Fruit fly (Drosophila melanogaster) whole organism, embryonic: ENCODE data around the gene CG7120.

Experiments
- CG10321 ChIP-seq: fragments of 200-800 bp; sonication (Bioruptor generic); IDR thresholded peaks from 2 replicates; pipeline ENCODE4 v1.3.6; 2022; ENCODE audit warnings: missing biosample characterization, missing genetic modification characterization
- CG10959 ChIP-seq: fragments of 200-800 bp; sonication (Bioruptor generic); IDR thresholded peaks from 2 replicates; pipeline ENCODE4 v1.3.6; 2022; ENCODE audit warnings: missing biosample characterization, missing genetic modification characterization
- CG11247 ChIP-seq: fragments of 200-800 bp; sonication (Bioruptor generic); IDR thresholded peaks from 2 replicates; pipeline ENCODE4 v1.3.6; 2022; ENCODE audit warnings: missing biosample characterization, missing genetic modification characterization
- CG11398 ChIP-seq: fragments of 200-800 bp; sonication (Bioruptor generic); optimal IDR thresholded peaks from 2 replicates; lab custom pipeline; 2016; ENCODE audit warnings: missing biosample characterization, missing genetic modification characterization
- CG13287 ChIP-seq: fragments of 200-800 bp; sonication (Bioruptor generic); IDR thresholded peaks from 2 replicates; pipeline ENCODE4 v1.3.6; 2022; ENCODE audit warnings: missing biosample characterization, missing genetic modification characterization; ENCODE audit not compliant: partially characterized antibody
- CG13624 ChIP-seq: fragments of 200-800 bp; sonication (Bioruptor generic); optimal IDR thresholded peaks from 2 replicates; lab custom pipeline; 2016; ENCODE audit warnings: missing biosample characterization, missing genetic modification characterization
- CG13894 ChIP-seq: fragments of 200-800 bp; sonication (Bioruptor generic); optimal IDR thresholded peaks from 3 replicates; lab custom pipeline; 2018; ENCODE audit warnings: missing biosample characterization, mild to moderate bottlenecking, missing genetic modification characterization, moderate library complexity
- CG15696 ChIP-seq: fragments of 200-800 bp; sonication (Bioruptor generic); optimal IDR thresholded peaks from 2 replicates; lab custom pipeline; 2019; ENCODE audit warnings: missing biosample characterization, mild to moderate bottlenecking, missing genetic modification characterization, moderate library complexity
- CG1602 ChIP-seq: fragments of 200-800 bp; sonication (Bioruptor generic); optimal IDR thresholded peaks from 3 replicates; lab custom pipeline; 2016; ENCODE audit warnings: missing biosample characterization, missing genetic modification characterization
- CG16779 ChIP-seq: fragments of 200-800 bp; sonication (Bioruptor generic); IDR thresholded peaks from 2 replicates; pipeline ENCODE4 v1.3.6; 2022; ENCODE audit warnings: missing biosample characterization, missing genetic modification characterization
- CG17359 ChIP-seq: fragments of 200-800 bp; sonication (Bioruptor generic); optimal IDR thresholded peaks from 3 replicates; lab custom pipeline; 2018; ENCODE audit warnings: missing biosample characterization, mild to moderate bottlenecking, missing genetic modification characterization, moderate library complexity
- CG17361 ChIP-seq: fragments of 200-800 bp; sonication (Bioruptor generic); IDR thresholded peaks from 3 replicates; pipeline ENCODE4 v1.3.6; 2022; ENCODE audit warnings: missing biosample characterization, missing genetic modification characterization
- CG17802 ChIP-seq: fragments of 200-800 bp; sonication (Bioruptor generic); optimal IDR thresholded peaks from 2 replicates; lab custom pipeline; 2018; ENCODE audit warnings: missing biosample characterization, mild to moderate bottlenecking, missing genetic modification characterization, moderate library complexity
- CG18476 ChIP-seq: fragments of 200-800 bp; sonication (Bioruptor generic); optimal IDR thresholded peaks from 2 replicates; lab custom pipeline; 2016; ENCODE audit warnings: missing biosample characterization, mild to moderate bottlenecking, missing genetic modification characterization
- CG18619 ChIP-seq: fragments of 200-800 bp; sonication (Bioruptor generic); optimal IDR thresholded peaks from 3 replicates; lab custom pipeline; 2017; ENCODE audit warnings: missing biosample characterization, mild to moderate bottlenecking, missing genetic modification characterization
- CG2116 ChIP-seq: fragments of 200-800 bp; sonication (Bioruptor generic); optimal IDR thresholded peaks from 3 replicates; lab custom pipeline; 2018; ENCODE audit warnings: missing biosample characterization, mild to moderate bottlenecking, missing genetic modification characterization
- CG34422 ChIP-seq: fragments of 200-800 bp; sonication (Bioruptor generic); IDR thresholded peaks from 3 replicates; pipeline ENCODE4 v1.3.6; 2022; ENCODE audit warnings: missing biosample characterization, missing genetic modification characterization
- CG3995 ChIP-seq: fragments of 200-800 bp; sonication (Bioruptor generic); optimal IDR thresholded peaks from 3 replicates; lab custom pipeline; 2016; ENCODE audit warnings: missing biosample characterization, missing genetic modification characterization
- CG6683 ChIP-seq: fragments of 200-800 bp; sonication (Bioruptor generic); optimal IDR thresholded peaks from 2 replicates; lab custom pipeline; 2017; ENCODE audit warnings: missing biosample characterization, mild to moderate bottlenecking, missing genetic modification characterization, missing genetic modification reagents
- CG7786 ChIP-seq: fragments of 200-800 bp; sonication (Bioruptor generic); optimal IDR thresholded peaks from 2 replicates; lab custom pipeline; 2016; ENCODE audit warnings: missing biosample characterization, missing genetic modification characterization
- CkIIα-i1 ChIP-seq: fragments of 200-800 bp; sonication (Bioruptor generic); IDR thresholded peaks from 2 replicates; pipeline ENCODE4 v1.3.6; 2022; ENCODE audit warnings: missing biosample characterization, missing genetic modification characterization
- Dfd ChIP-seq, 2 experiments: fragments of >200 bp; optimal IDR thresholded peaks; 2 replicates each; lab custom pipeline; 2017; ENCODE audit warnings: missing biosample characterization in 2 of 2, missing genetic modification characterization in 2 of 2
- Dp ChIP-seq: fragments of 200-800 bp; sonication (Bioruptor generic); optimal IDR thresholded peaks from 2 replicates; lab custom pipeline; 2018; ENCODE audit warnings: missing biosample characterization, mild to moderate bottlenecking, missing genetic modification characterization, moderate library complexity
- GATAe ChIP-seq: fragments of 200-800 bp; sonication (Bioruptor generic); conservative IDR thresholded peaks from 2 replicates; pipeline ENCODE4 v1.3.6; 2022; ENCODE audit warnings: missing biosample characterization, missing genetic modification characterization
- HmgZ ChIP-seq: fragments of 200-800 bp; sonication (Bioruptor generic); optimal IDR thresholded peaks from 2 replicates; lab custom pipeline; 2018; ENCODE audit warnings: missing biosample characterization, mild to moderate bottlenecking, missing genetic modification characterization
- Lim3 ChIP-seq: fragments of 200-800 bp; sonication (Bioruptor generic); IDR thresholded peaks from 2 replicates; pipeline ENCODE4 v1.3.6; 2022; ENCODE audit warnings: missing biosample characterization, missing genetic modification characterization
- Med ChIP-seq: fragments of 200-800 bp; sonication (Bioruptor generic); peaks from one replicate; lab custom pipeline; 2016; ENCODE audit warnings: missing biosample characterization, missing genetic modification characterization, mild to moderate bottlenecking, inconsistent platforms, moderate library complexity
- NK7.1 ChIP-seq: fragments of 200-800 bp; sonication (Bioruptor generic); optimal IDR thresholded peaks from 3 replicates; lab custom pipeline; 2016; ENCODE audit warnings: missing biosample characterization, missing genetic modification characterization
- NfI ChIP-seq: fragments of 200-800 bp; sonication (Bioruptor generic); optimal IDR thresholded peaks from 3 replicates; lab custom pipeline; 2018; ENCODE audit warnings: missing biosample characterization, mild to moderate bottlenecking, missing genetic modification characterization, moderate library complexity
- Rfx ChIP-seq: fragments of 200-800 bp; sonication (Bioruptor generic); IDR thresholded peaks from 2 replicates; pipeline ENCODE4 v1.3.6; 2022; ENCODE audit warnings: missing biosample characterization, missing genetic modification characterization
- Scr ChIP-seq: fragments of 200-800 bp; sonication (Bioruptor generic); IDR thresholded peaks from 2 replicates; pipeline ENCODE4 v1.3.6; 2022; ENCODE audit warnings: missing biosample characterization, missing genetic modification characterization; ENCODE audit not compliant: partially characterized antibody
- Sry-β ChIP-seq: fragments of 200-800 bp; sonication (Bioruptor generic); optimal IDR thresholded peaks from 2 replicates; lab custom pipeline; 2018; ENCODE audit warnings: missing biosample characterization, mild to moderate bottlenecking, missing genetic modification characterization, moderate library complexity
- ab ChIP-seq: fragments of 200-800 bp; sonication (Bioruptor generic); optimal IDR thresholded peaks from 2 replicates; lab custom pipeline; 2016; ENCODE audit warnings: missing biosample characterization, missing genetic modification characterization
- bbx ChIP-seq: fragments of 200-800 bp; sonication (Bioruptor generic); IDR thresholded peaks from 2 replicates; pipeline ENCODE4 v1.3.6; 2022; ENCODE audit warnings: missing biosample characterization, missing genetic modification characterization; ENCODE audit not compliant: partially characterized antibody
- chm ChIP-seq: fragments of 200-800 bp; sonication (Bioruptor generic); IDR thresholded peaks from 2 replicates; pipeline ENCODE4 v1.3.6; 2022; ENCODE audit warnings: missing biosample characterization, missing genetic modification characterization
- corto ChIP-seq: fragments of 200-800 bp; sonication (Bioruptor generic); optimal IDR thresholded peaks from 2 replicates; lab custom pipeline; 2016; ENCODE audit warnings: missing biosample characterization, mild to moderate bottlenecking, missing genetic modification characterization, moderate library complexity
- crc ChIP-seq: fragments of 200-800 bp; sonication (Bioruptor generic); optimal IDR thresholded peaks from 2 replicates; lab custom pipeline; 2016; ENCODE audit warnings: missing biosample characterization, missing genetic modification characterization
- danr ChIP-seq: fragments of 200-800 bp; sonication (Bioruptor generic); IDR thresholded peaks from 2 replicates; pipeline ENCODE4 v1.3.6; 2022; ENCODE audit warnings: missing biosample characterization, missing genetic modification characterization
- hb ChIP-seq: fragments of 200-800 bp; sonication (Bioruptor generic); IDR thresholded peaks from 3 replicates; pipeline ENCODE4 v1.3.6; 2022; ENCODE audit warnings: missing biosample characterization, missing genetic modification characterization; ENCODE audit not compliant: partially characterized antibody
- hkb ChIP-seq, 2 experiments: fragments of 200-800 bp in 1 of 2; fragments of >200 bp in 1 of 2; sonication (Bioruptor generic) in 1 of 2; IDR thresholded peaks in 1 of 2; optimal IDR thresholded peaks in 1 of 2; 2 replicates each; pipeline versions ENCODE4 v1.3.6 to Lab custom; 2017 to 2022; ENCODE audit warnings: missing biosample characterization in 1 of 2, missing genetic modification characterization in 1 of 2
- ken ChIP-seq: fragments of 200-800 bp; sonication (Bioruptor generic); IDR thresholded peaks from 3 replicates; pipeline ENCODE4 v1.3.6; 2022; ENCODE audit warnings: missing biosample characterization, missing genetic modification characterization
- knrl ChIP-seq: fragments of 200-800 bp; sonication (Bioruptor generic); IDR thresholded peaks from 3 replicates; pipeline ENCODE4 v1.3.6; 2022; ENCODE audit warnings: missing biosample characterization, missing genetic modification characterization; ENCODE audit not compliant: partially characterized antibody
- lab ChIP-seq: fragments of 200-800 bp; sonication (Bioruptor generic); optimal IDR thresholded peaks from 3 replicates; lab custom pipeline; 2017; ENCODE audit warnings: missing biosample characterization, missing genetic modification characterization, mild to moderate bottlenecking, moderate library complexity, missing genetic modification reagents
- lola ChIP-seq, 3 experiments: fragments of >200 bp in 2 of 3; fragments of 200-800 bp in 1 of 3; sonication (Bioruptor generic) in 1 of 3; optimal IDR thresholded peaks; 2 replicates each; lab custom pipeline; 2017 to 2019; ENCODE audit warnings: missing biosample characterization in 3 of 3, missing genetic modification characterization in 3 of 3, mild to moderate bottlenecking in 1 of 3, moderate library complexity in 1 of 3
- run ChIP-seq: fragments of 200-800 bp; sonication (Bioruptor generic); optimal IDR thresholded peaks from 3 replicates; lab custom pipeline; 2018; ENCODE audit warnings: missing biosample characterization, mild to moderate bottlenecking, missing genetic modification characterization
- sna ChIP-seq: fragments of 200-800 bp; sonication (Bioruptor generic); IDR thresholded peaks from 2 replicates; pipeline ENCODE4 v1.3.6; 2022; ENCODE audit warnings: missing biosample characterization, missing genetic modification characterization; ENCODE audit not compliant: partially characterized antibody
- vvl ChIP-seq: fragments of 200-800 bp; sonication (Bioruptor generic); IDR thresholded peaks from 2 replicates; pipeline ENCODE4 v1.3.6; 2022; ENCODE audit warnings: missing biosample characterization, missing genetic modification characterization
- zfh1 ChIP-seq: fragments of 200-800 bp; sonication (Bioruptor generic); IDR thresholded peaks from 3 replicates; pipeline ENCODE4 v1.3.6; 2022; ENCODE audit warnings: missing biosample characterization, missing genetic modification characterization
- zfh2 ChIP-seq: fragments of 200-800 bp; sonication (Bioruptor generic); optimal IDR thresholded peaks from 2 replicates; lab custom pipeline; 2016; ENCODE audit warnings: missing biosample characterization, missing genetic modification characterization

CG7120 gene

DNA sequence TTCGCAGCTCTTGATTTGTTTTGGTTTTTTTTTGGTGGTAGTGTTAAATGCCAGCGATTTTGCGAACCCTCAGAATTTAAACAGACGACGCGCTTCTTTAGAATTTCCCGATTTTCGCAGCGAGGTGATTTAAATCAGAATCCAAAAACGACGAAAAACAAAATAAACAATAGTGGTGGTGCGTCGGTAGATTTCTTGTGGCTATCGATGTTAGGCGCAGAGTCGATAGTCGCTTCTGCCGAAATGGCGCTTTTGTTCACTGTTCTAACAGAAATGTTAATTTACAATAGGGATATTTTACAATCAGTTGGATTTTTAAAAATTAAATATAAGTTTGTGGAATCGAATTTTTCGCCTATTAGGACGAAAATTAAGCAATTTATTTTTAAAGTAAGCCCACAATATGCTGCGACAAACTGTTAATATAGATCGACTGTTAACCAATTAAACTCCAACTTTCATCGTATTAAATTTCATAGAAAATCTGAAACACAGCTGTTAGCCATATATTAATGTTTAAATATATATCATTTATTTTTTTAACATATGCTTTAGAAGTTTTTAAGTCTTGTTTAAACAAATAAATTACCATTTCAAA lies 53.5 kb downstream of the CG7120 start, which contains the start of gene CG6983:
Gene CG6983, minus strand, starts transcription at position 176 of the 598 bp plus-strand sequence.
- TF ChIP-seq CG16779 (GFP tag; lab: Robert Waterston, UW) (no peak), zfh1 (GFP tag; lab: Robert Waterston, UW) (0 out of 3 replicates have a peak, but pooled peaks have one; percentile 11), Dp (GFP tag; lab: Kevin White, UChicago) (peak; percentile 55), zfh2 (GFP tag; lab: Kevin White, UChicago) (no peak), Scr (GFP tag; lab: Robert Waterston, UW) (peak; percentile 78), CG17361 (GFP tag; lab: Robert Waterston, UW) (0 out of 3 replicates have a peak, but pooled peaks have one; percentile 22), CkIIα-i1 (GFP tag; lab: Robert Waterston, UW) (no peak), ab (GFP tag; lab: Kevin White, UChicago) (no peak), sna (GFP tag; lab: Robert Waterston, UW) (peak; percentile 75), Sry-β (GFP tag; lab: Kevin White, UChicago) (no peak), vvl (GFP tag; lab: Robert Waterston, UW) (0 out of 2 replicates have a peak, but pooled peaks have one; percentile 6), CG10959 (GFP tag; lab: Robert Waterston, UW) (no peak), CG18476 (GFP tag; lab: Kevin White, UChicago) (peak; percentile 26), crc (GFP tag; lab: Kevin White, UChicago) (no peak), knrl (peak; percentile 76), CG1602 (GFP tag; lab: Kevin White, UChicago) (no peak), CG10321 (no peak), bbx (peak; percentile 83), CG17359 (tag; lab: Kevin White, UChicago) (no peak), Lim3 (GFP tag; lab: Robert Waterston, UW) (no peak), lola (GFP tag; optimal IDR thresholded peaks at IDR 0.05; lab: Kevin White, UChicago) (no peak), lab (GFP tag; lab: Kevin White, UChicago) (no peak), CG11247 (GFP tag; lab: Robert Waterston, UW) (no peak), Med (peak; percentile 74), danr (GFP tag; lab: Robert Waterston, UW) (no peak), hkb (optimal IDR thresholded peaks at IDR 0.05; lab: Kevin White, UChicago) (no peak), hkb (GFP tag; IDR thresholded peaks at IDR 0.05; lab: Robert Waterston, UW) (no peak), run (tag; lab: Kevin White, UChicago) (no peak), Rfx (GFP tag; lab: Robert Waterston, UW) (peak; percentile 34; the same call in 1 of the 2 replicates), CG11398 (GFP tag; lab: Kevin White, UChicago) (no peak), ken (no peak), CG2116 (GFP tag; lab: Kevin White, UChicago) (peak; percentile 66), CG6683 (no peak), CG13624 (GFP tag; lab: Kevin White, UChicago) (no peak), GATAe (no peak), CG34422 (GFP tag; lab: Robert Waterston, UW) (peak; percentile 8; the same call in 1 of the 3 replicates), Dfd (GFP tag; optimal IDR thresholded peaks at IDR 0.05; lab: Kevin White, UChicago) (no peak), CG3995 (GFP tag; lab: Kevin White, UChicago) (peak; percentile 83), CG13287 (GFP tag; lab: Robert Waterston, UW) (peak; percentile 85), hb (GFP tag; lab: Robert Waterston, UW) (peak; percentile 57; the same call in 1 of the 3 replicates), CG17802 (tag; lab: Kevin White, UChicago) (no peak), CG7786 (GFP tag; lab: Kevin White, UChicago) (no peak), NfI (GFP tag; lab: Kevin White, UChicago) (peak; percentile 6), NK7.1 (GFP tag; lab: Kevin White, UChicago) (no peak), CG13894 (peak; percentile 0), chm (peak; percentile 47; the same call in 1 of the 2 replicates), corto (GFP tag; lab: Kevin White, UChicago) (peak; percentile 14), CG15696 (tag; lab: Kevin White, UChicago) (no peak), CG18619 (GFP tag; lab: Kevin White, UChicago) (no peak), HmgZ (tag; lab: Kevin White, UChicago) (no peak)
